Worm (Caenorhabditis elegans) whole organism, L3 larva: ENCODE results near the gene C47E8.3.

ENCODE experiments used
- ceh-82 ChIP-seq: fragments of 150-350 bp; optimal IDR thresholded peaks from 2 replicates; lab custom pipeline; 2014; ENCODE audit warnings: missing biosample characterization, missing genetic modification characterization
- egl-27 ChIP-seq: sonication (generic microtip); optimal IDR thresholded peaks from 4 replicates; lab custom pipeline; 2017; ENCODE audit warnings: missing biosample characterization, missing genetic modification reagents, missing genetic modification characterization
- nfya-1 ChIP-seq: sonication (generic microtip); optimal IDR thresholded peaks from 2 replicates; lab custom pipeline; 2017; ENCODE audit warnings: missing genetic modification characterization, mild to moderate bottlenecking, missing compliant biosample characterization, antibody characterized with exemption, moderate library complexity; ENCODE audit not compliant: insufficient read depth
- nhr-237 ChIP-seq: fragments of 150-350 bp; optimal IDR thresholded peaks from 2 replicates; lab custom pipeline; 2014; ENCODE audit warnings: missing biosample characterization, missing genetic modification characterization
- nhr-77 ChIP-seq: fragments of 150-350 bp; optimal IDR thresholded peaks from 2 replicates; lab custom pipeline; 2014; ENCODE audit warnings: missing biosample characterization, missing genetic modification characterization
- sea-2 ChIP-seq: fragments of 150-350 bp; sonication (generic microtip); optimal IDR thresholded peaks from 4 replicates; lab custom pipeline; 2014; ENCODE audit warnings: missing biosample characterization, missing genetic modification reagents, missing genetic modification characterization
- ztf-11 ChIP-seq: fragments of 150-350 bp; optimal IDR thresholded peaks from 2 replicates; lab custom pipeline; 2014; ENCODE audit warnings: missing biosample characterization, missing genetic modification characterization

ce11 chrV:14695713-14696112 lies 15.6 kb downstream of the C47E8.3 start:
- TF ChIP-seq ztf-11 (tag; lab: Kevin White, UChicago): no peak
- TF ChIP-seq nhr-237 (tag; lab: Kevin White, UChicago): no peak
- no peak for TF ChIP-seq nfya-1
- TF ChIP-seq egl-27 (tag; lab: Kevin White, UChicago): no peak
- no peak for TF ChIP-seq sea-2 (GFP tag; lab: Kevin White, UChicago)
- TF ChIP-seq ceh-82: no peak
- TF ChIP-seq nhr-77 (tag; lab: Kevin White, UChicago): no peak
